Fruit fly (Drosophila melanogaster): ENCODE results near the gene CG3123.

CG3123 gene

dm6 chr2L:2804634-2805311 lies 20.5 kb downstream of the CG3123 start, which contains the start of gene daw:
Gene daw, plus strand, starts transcription at chr2L:2805261.
- peak; percentile 42 for TF ChIP-seq CG12768 (GFP tag; optimal IDR thresholded peaks at IDR 0.05)
- TF ChIP-seq cic (GFP tag; optimal IDR thresholded peaks at IDR 0.05), result peak; percentile 7
- TF ChIP-seq Mnt (GFP tag; optimal IDR thresholded peaks at IDR 0.05), result peak; percentile 18
- TF ChIP-seq CG14711 (tag; optimal IDR thresholded peaks at IDR 0.05), result no peak
- TF ChIP-seq kay (GFP tag; ENCODE audit: borderline replicate concordance), result peak; percentile 36
- no peak for TF ChIP-seq bab1 (GFP tag; optimal IDR thresholded peaks at IDR 0.05)

- TF ChIP-seq Clk (GFP tag; optimal IDR thresholded peaks at IDR 0.05) (no peak), kay (GFP tag; ENCODE audit: borderline replicate concordance) (no peak), ovo (GFP tag; optimal IDR thresholded peaks at IDR 0.05) (no peak), CG33017 (tag; optimal IDR thresholded peaks at IDR 0.05) (no peak), Mnt (GFP tag; optimal IDR thresholded peaks at IDR 0.05) (no peak), CG1620 (GFP tag; optimal IDR thresholded peaks at IDR 0.05) (no peak), bab1 (GFP tag; optimal IDR thresholded peaks at IDR 0.05) (no peak), CG7101 (tag; optimal IDR thresholded peaks at IDR 0.05) (no peak), CG12768 (GFP tag; optimal IDR thresholded peaks at IDR 0.05) (no peak), cnc (optimal IDR thresholded peaks at IDR 0.05) (no peak), CG7045 (GFP tag; optimal IDR thresholded peaks at IDR 0.05) (no peak), CG5204 (GFP tag; optimal IDR thresholded peaks at IDR 0.05) (no peak), tj (GFP tag; optimal IDR thresholded peaks at IDR 0.05) (no peak), toe (GFP tag; optimal IDR thresholded peaks at IDR 0.05) (no peak), cic (GFP tag; optimal IDR thresholded peaks at IDR 0.05) (no peak), Crg-1 (GFP tag; optimal IDR thresholded peaks at IDR 0.05) (no peak), CG11617 (GFP tag; optimal IDR thresholded peaks at IDR 0.05) (no peak), Hr96 (GFP tag; optimal IDR thresholded peaks at IDR 0.05) (no peak)
These were observed 22.8 kb downstream of the CG3123 start for dm6 chr2L:2802527-2802926.

dm6 chr2L:2800956-2801776 lies 24.1 kb downstream of the CG3123 start:
- TF ChIP-seq CG14711 (tag; optimal IDR thresholded peaks at IDR 0.05) (no peak), CG1620 (GFP tag; optimal IDR thresholded peaks at IDR 0.05) (no peak), pad (GFP tag; optimal IDR thresholded peaks at IDR 0.05) (no peak), Hr96 (GFP tag; optimal IDR thresholded peaks at IDR 0.05) (no peak), toe (GFP tag; optimal IDR thresholded peaks at IDR 0.05) (no peak), cnc (optimal IDR thresholded peaks at IDR 0.05) (no peak), tj (GFP tag; optimal IDR thresholded peaks at IDR 0.05) (no peak), Clk (GFP tag; optimal IDR thresholded peaks at IDR 0.05) (no peak), ovo (GFP tag; optimal IDR thresholded peaks at IDR 0.05) (no peak)

- TF ChIP-seq CG7101 (tag; optimal IDR thresholded peaks at IDR 0.05) (no peak), pad (GFP tag; optimal IDR thresholded peaks at IDR 0.05) (peak; percentile 91), bab1 (GFP tag; optimal IDR thresholded peaks at IDR 0.05) (no peak), Clk (GFP tag; optimal IDR thresholded peaks at IDR 0.05) (no peak), Crg-1 (GFP tag; optimal IDR thresholded peaks at IDR 0.05) (no peak), CG12768 (GFP tag; optimal IDR thresholded peaks at IDR 0.05) (no peak), CG11617 (GFP tag; optimal IDR thresholded peaks at IDR 0.05) (no peak)
These were observed 25.3 kb downstream of the CG3123 start, which contains the start of gene Syt1 for dm6 chr2L:2799909-2800478. Gene Syt1, minus strand, starts transcription at chr2L:2799979.

dm6 chr2L:2797186-2797585 lies 28.1 kb downstream of the CG3123 start:
- TF ChIP-seq kay (GFP tag; ENCODE audit: borderline replicate concordance), result no peak
- TF ChIP-seq CG7101 (tag; optimal IDR thresholded peaks at IDR 0.05), result no peak
- no peak for TF ChIP-seq CG14711 (tag; optimal IDR thresholded peaks at IDR 0.05)
- no peak for TF ChIP-seq CG33017 (tag; optimal IDR thresholded peaks at IDR 0.05)
- TF ChIP-seq Hr96 (GFP tag; optimal IDR thresholded peaks at IDR 0.05), result no peak
- TF ChIP-seq CG5204 (GFP tag; optimal IDR thresholded peaks at IDR 0.05), result no peak
- TF ChIP-seq cnc (optimal IDR thresholded peaks at IDR 0.05), result no peak
- TF ChIP-seq CG11617 (GFP tag; optimal IDR thresholded peaks at IDR 0.05), result no peak

dm6 chr2L:2782790-2783189 lies 42.5 kb downstream of the CG3123 start:
- TF ChIP-seq CG7101 (tag; optimal IDR thresholded peaks at IDR 0.05) (no peak), CG12768 (GFP tag; optimal IDR thresholded peaks at IDR 0.05) (no peak), bab1 (GFP tag; optimal IDR thresholded peaks at IDR 0.05) (no peak)
